Worm (Caenorhabditis elegans): ENCODE data around the gene vdac-1.

- TF ChIP-seq lsy-2 (tag; optimal IDR thresholded peaks at IDR 0.05) (no peak), M03D4.4 (tag; optimal IDR thresholded peaks at IDR 0.05) (no peak), ztf-11 (tag; optimal IDR thresholded peaks at IDR 0.05) (no peak)
These were observed 34.5 kb downstream of the vdac-1 start, which contains the start of the genes plk-3 and F55G1.6 for ce11 chrIV:7473159-7473649.

Measured in whole organism, mixed stage, embryonic.